Fruit fly (Drosophila melanogaster) whole organism, prepupa: ENCODE results near the gene Coq7.

Experiments used
- CG10631 ChIP-seq: fragments of 200-800 bp; sonication (Bioruptor generic); optimal IDR thresholded peaks from 2 replicates; lab custom pipeline; 2016; ENCODE audit warnings: missing biosample characterization, missing genetic modification characterization
- CG10669 ChIP-seq: fragments of 200-800 bp; sonication (Bioruptor generic); optimal IDR thresholded peaks from 3 replicates; lab custom pipeline; 2018; ENCODE audit warnings: missing biosample characterization, mild to moderate bottlenecking, missing genetic modification characterization, moderate library complexity
- CG11294 ChIP-seq: fragments of 200-800 bp; sonication (Bioruptor generic); IDR thresholded peaks from 2 replicates; pipeline ENCODE4 v1.3.6; 2022; ENCODE audit warnings: missing biosample characterization, missing genetic modification characterization
- CG3919 ChIP-seq: fragments of 200-800 bp; sonication (Bioruptor generic); optimal IDR thresholded peaks from 3 replicates; lab custom pipeline; 2016; ENCODE audit warnings: missing biosample characterization, missing genetic modification characterization
- CG6792 ChIP-seq: fragments of 200-800 bp; sonication (Bioruptor generic); optimal IDR thresholded peaks from 3 replicates; lab custom pipeline; 2016; ENCODE audit warnings: missing biosample characterization, missing genetic modification characterization
- CG6854 ChIP-seq: fragments of 200-800 bp; sonication (Bioruptor generic); optimal IDR thresholded peaks from 2 replicates; lab custom pipeline; 2017; ENCODE audit warnings: missing biosample characterization, mild to moderate bottlenecking, missing genetic modification characterization
- Hr39 ChIP-seq: fragments of 200-800 bp; sonication (Bioruptor generic); optimal IDR thresholded peaks from 2 replicates; lab custom pipeline; 2016; ENCODE audit warnings: missing biosample characterization, missing genetic modification characterization
- Hr4 ChIP-seq: fragments of 200-800 bp; sonication (Bioruptor generic); optimal IDR thresholded peaks from 3 replicates; lab custom pipeline; 2016; ENCODE audit warnings: missing biosample characterization, missing genetic modification characterization
- dsx ChIP-seq: fragments of 200-800 bp; optimal IDR thresholded peaks from 3 replicates; lab custom pipeline; 2019; ENCODE audit warnings: missing biosample characterization, mild to moderate bottlenecking, missing genetic modification characterization, moderate library complexity; ENCODE audit not compliant: poor library complexity, severe bottlenecking
- ss ChIP-seq, 2 experiments: fragments of 200-800 bp; sonication (Bioruptor generic); optimal IDR thresholded peaks; 2 replicates in 1 of 2; 3 replicates in 1 of 2; lab custom pipeline; 2017 to 2018; ENCODE audit warnings: mild to moderate bottlenecking in 2 of 2, missing biosample characterization in 2 of 2, missing genetic modification characterization in 2 of 2, moderate library complexity in 1 of 2
- vri ChIP-seq: fragments of 200-800 bp; sonication (Bioruptor generic); optimal IDR thresholded peaks from 3 replicates; lab custom pipeline; 2016; ENCODE audit warnings: missing biosample characterization, mild to moderate bottlenecking, missing genetic modification characterization

- TF ChIP-seq CG10669 (GFP tag; lab: Kevin White, UChicago) (no peak), Hr4 (GFP tag; lab: Kevin White, UChicago) (no peak), CG3919 (GFP tag; lab: Kevin White, UChicago) (no peak), CG6792 (GFP tag; lab: Kevin White, UChicago) (no peak), CG10631 (GFP tag; lab: Kevin White, UChicago) (no peak), dsx (no peak), CG11294 (GFP tag; lab: Robert Waterston, UW) (no peak), CG6854 (no peak), ss (GFP tag; optimal IDR thresholded peaks at IDR 0.05; lab: Kevin White, UChicago) (no peak), Hr39 (GFP tag; lab: Kevin White, UChicago) (no peak), vri (no peak)
Observed at dm6 chrX:6759184-6759965, 11.7 kb upstream of the Coq7 start.
